Fruit fly (Drosophila melanogaster) whole organism, prepupa: Measurements from ENCODE around the gene Gyc76C.
A peak's percentile ranks its signal among the peaks of the same experiment; 100 is the strongest.
"Not testable (repeated sequence)": the region's sequence is repeated elsewhere in the genome, so short reads cannot be mapped to it uniquely, and the experiment has no call there.

Experiments
- CG11294 ChIP-seq: fragments of 200-800 bp; sonication (Bioruptor generic); IDR thresholded peaks from 2 replicates; pipeline ENCODE4 v1.3.6; 2022; ENCODE audit warnings: missing biosample characterization, missing genetic modification characterization
- CG11762 ChIP-seq: fragments of 200-800 bp; sonication (Bioruptor generic); optimal IDR thresholded peaks from 3 replicates; lab custom pipeline; 2016; ENCODE audit warnings: missing biosample characterization, missing genetic modification characterization; ENCODE audit not compliant: insufficient read depth
- CG11902 ChIP-seq: fragments of 200-800 bp; sonication (Bioruptor generic); optimal IDR thresholded peaks from 3 replicates; lab custom pipeline; 2016; ENCODE audit warnings: missing biosample characterization, missing genetic modification characterization
- CG15336 ChIP-seq: fragments of 200-800 bp; sonication (Bioruptor generic); IDR thresholded peaks from 2 replicates; pipeline ENCODE4 v1.3.6; 2022; ENCODE audit warnings: missing biosample characterization, missing genetic modification characterization
- CG1621 ChIP-seq: fragments of 200-800 bp; sonication (Bioruptor generic); optimal IDR thresholded peaks from 3 replicates; lab custom pipeline; 2018; ENCODE audit warnings: missing biosample characterization, mild to moderate bottlenecking, missing genetic modification characterization
- CG16779 ChIP-seq: fragments of 200-800 bp; sonication (Bioruptor generic); optimal IDR thresholded peaks from 3 replicates; lab custom pipeline; 2017; ENCODE audit warnings: missing biosample characterization, mild to moderate bottlenecking, missing genetic modification characterization
- CG3032 ChIP-seq: fragments of 200-800 bp; optimal IDR thresholded peaks from 2 replicates; lab custom pipeline; 2019; ENCODE audit warnings: missing biosample characterization, mild to moderate bottlenecking, missing genetic modification characterization, moderate library complexity
- CG31627 ChIP-seq: fragments of 200-800 bp; sonication (Bioruptor generic); optimal IDR thresholded peaks from 3 replicates; lab custom pipeline; 2016; ENCODE audit warnings: missing biosample characterization, missing genetic modification characterization
- CG32006 ChIP-seq: fragments of 200-800 bp; sonication (Bioruptor generic); optimal IDR thresholded peaks from 3 replicates; lab custom pipeline; 2017; ENCODE audit warnings: missing biosample characterization, mild to moderate bottlenecking, missing genetic modification characterization
- CG3919 ChIP-seq: fragments of 200-800 bp; sonication (Bioruptor generic); optimal IDR thresholded peaks from 3 replicates; lab custom pipeline; 2016; ENCODE audit warnings: missing biosample characterization, missing genetic modification characterization
- CG4318 ChIP-seq: fragments of 200-800 bp; sonication (Bioruptor generic); optimal IDR thresholded peaks from 3 replicates; lab custom pipeline; 2017; ENCODE audit warnings: missing biosample characterization, mild to moderate bottlenecking, missing genetic modification characterization
- CG6163 ChIP-seq: fragments of 200-800 bp; sonication (Bioruptor generic); IDR thresholded peaks from 3 replicates; pipeline ENCODE4 v1.3.6; 2022; ENCODE audit warnings: missing biosample characterization, missing genetic modification characterization
- CG6808 ChIP-seq: fragments of 200-800 bp; sonication (Bioruptor generic); optimal IDR thresholded peaks from 3 replicates; lab custom pipeline; 2017; ENCODE audit warnings: missing biosample characterization, missing genetic modification characterization, mild to moderate bottlenecking, moderate library complexity, missing genetic modification reagents
- CG6854 ChIP-seq: fragments of 200-800 bp; sonication (Bioruptor generic); optimal IDR thresholded peaks from 2 replicates; lab custom pipeline; 2017; ENCODE audit warnings: missing biosample characterization, mild to moderate bottlenecking, missing genetic modification characterization
- CG7368 ChIP-seq: fragments of 200-800 bp; sonication (Bioruptor generic); optimal IDR thresholded peaks from 3 replicates; lab custom pipeline; 2016; ENCODE audit warnings: missing biosample characterization, missing genetic modification characterization
- CG8119 ChIP-seq: fragments of 200-800 bp; sonication (Bioruptor generic); IDR thresholded peaks from 3 replicates; pipeline ENCODE4 v1.3.6; 2022; ENCODE audit warnings: missing biosample characterization, missing genetic modification characterization
- CG8319 ChIP-seq: fragments of 200-800 bp; sonication (Bioruptor generic); optimal IDR thresholded peaks from 3 replicates; lab custom pipeline; 2016; ENCODE audit warnings: missing biosample characterization, missing genetic modification characterization
- CG8632 ChIP-seq: fragments of 200-800 bp; sonication (Bioruptor generic); optimal IDR thresholded peaks from 3 replicates; lab custom pipeline; 2016; ENCODE audit warnings: missing biosample characterization, missing genetic modification characterization
- Eip78C ChIP-seq: fragments of 200-800 bp; sonication (Bioruptor generic); peaks from one replicate; lab custom pipeline; 2016; ENCODE audit warnings: missing biosample characterization, missing genetic modification characterization
- Hr38 ChIP-seq: sonication (Bioruptor generic); optimal IDR thresholded peaks from 2 replicates; lab custom pipeline; 2016; ENCODE audit warnings: missing biosample characterization, missing genetic modification characterization
- Hr39 ChIP-seq: fragments of 200-800 bp; sonication (Bioruptor generic); optimal IDR thresholded peaks from 2 replicates; lab custom pipeline; 2016; ENCODE audit warnings: missing biosample characterization, missing genetic modification characterization
- Hr4 ChIP-seq: fragments of 200-800 bp; sonication (Bioruptor generic); optimal IDR thresholded peaks from 3 replicates; lab custom pipeline; 2016; ENCODE audit warnings: missing biosample characterization, missing genetic modification characterization
- Met ChIP-seq: fragments of 200-800 bp; sonication (Bioruptor generic); optimal IDR thresholded peaks from 3 replicates; lab custom pipeline; 2016; ENCODE audit warnings: missing biosample characterization, missing genetic modification characterization
- Smox ChIP-seq: fragments of 200-800 bp; sonication (Bioruptor generic); optimal IDR thresholded peaks from 3 replicates; lab custom pipeline; 2016; ENCODE audit warnings: missing biosample characterization, missing genetic modification characterization
- Sox102F ChIP-seq: fragments of 200-800 bp; sonication (Bioruptor generic); optimal IDR thresholded peaks from 2 replicates; lab custom pipeline; 2016; ENCODE audit warnings: missing biosample characterization, mild to moderate bottlenecking, missing genetic modification characterization
- Sox14 ChIP-seq: fragments of 200-800 bp; sonication (Bioruptor generic); optimal IDR thresholded peaks from 3 replicates; lab custom pipeline; 2016; ENCODE audit warnings: missing biosample characterization, missing genetic modification characterization
- achi ChIP-seq: fragments of 200-800 bp; sonication (Bioruptor generic); optimal IDR thresholded peaks from 3 replicates; lab custom pipeline; 2016; ENCODE audit warnings: missing biosample characterization, missing genetic modification characterization
- dac ChIP-seq: fragments of 200-800 bp; sonication (Bioruptor generic); optimal IDR thresholded peaks from 2 replicates; lab custom pipeline; 2017; ENCODE audit warnings: missing biosample characterization, mild to moderate bottlenecking, missing genetic modification characterization
- eg ChIP-seq: fragments of 200-800 bp; sonication (Bioruptor generic); IDR thresholded peaks from 3 replicates; pipeline ENCODE4 v1.3.6; 2022; ENCODE audit warnings: missing biosample characterization, missing genetic modification characterization
- esn ChIP-seq: fragments of 200-800 bp; sonication (Bioruptor generic); optimal IDR thresholded peaks from 2 replicates; lab custom pipeline; 2016; ENCODE audit warnings: missing biosample characterization, mild to moderate bottlenecking, missing genetic modification characterization, moderate library complexity
- fd85E ChIP-seq: fragments of 200-800 bp; sonication (Bioruptor generic); optimal IDR thresholded peaks from 3 replicates; lab custom pipeline; 2016; ENCODE audit warnings: missing biosample characterization, missing genetic modification characterization
- lz ChIP-seq: fragments of 200-800 bp; sonication (Bioruptor generic); optimal IDR thresholded peaks from 3 replicates; lab custom pipeline; 2016; ENCODE audit warnings: missing biosample characterization, missing genetic modification characterization
- pdm3 ChIP-seq: fragments of 200-800 bp; sonication (Bioruptor generic); optimal IDR thresholded peaks from 3 replicates; lab custom pipeline; 2016; ENCODE audit warnings: missing biosample characterization, missing genetic modification characterization
- ss ChIP-seq, 2 experiments: fragments of 200-800 bp; sonication (Bioruptor generic); optimal IDR thresholded peaks; 2 replicates in 1 of 2; 3 replicates in 1 of 2; lab custom pipeline; 2017 to 2018; ENCODE audit warnings: mild to moderate bottlenecking in 2 of 2, missing biosample characterization in 2 of 2, missing genetic modification characterization in 2 of 2, moderate library complexity in 1 of 2
- svp ChIP-seq: fragments of 200-800 bp; sonication (Bioruptor generic); peaks from one replicate; lab custom pipeline; 2016; ENCODE audit warnings: missing biosample characterization, missing genetic modification characterization
- topi ChIP-seq: fragments of 200-800 bp; sonication (Bioruptor generic); optimal IDR thresholded peaks from 3 replicates; lab custom pipeline; 2016; ENCODE audit warnings: missing biosample characterization, missing genetic modification characterization
- vri ChIP-seq: fragments of 200-800 bp; sonication (Bioruptor generic); optimal IDR thresholded peaks from 3 replicates; lab custom pipeline; 2016; ENCODE audit warnings: missing biosample characterization, mild to moderate bottlenecking, missing genetic modification characterization

Gene Gyc76C

DNA sequence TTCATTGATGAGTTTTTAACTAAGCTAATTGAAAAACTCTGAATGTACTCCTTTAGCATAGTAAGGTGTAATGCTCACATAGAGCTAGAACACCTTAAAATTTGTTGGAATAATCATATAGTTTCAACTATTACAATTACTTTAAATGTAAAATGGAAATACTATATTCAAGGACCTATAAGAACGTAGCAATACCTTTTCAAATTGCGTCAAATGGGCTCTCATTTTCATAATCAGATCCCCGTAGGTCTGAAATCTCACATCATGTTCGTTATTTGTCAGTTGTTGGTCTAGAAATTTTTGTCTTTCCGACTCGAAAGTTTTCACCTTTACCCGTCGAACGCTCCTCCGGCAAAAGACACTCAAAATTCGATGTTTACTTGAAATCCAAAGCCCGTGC lies 64.7 kb downstream of the Gyc76C start, which contains the start of gene CG42529:
TSS of gene CG42529 (plus strand) at position 301 of the 400 bp plus-strand sequence.
- TF ChIP-seq svp; CG11902; Hr4 (GFP tag; lab: Kevin White, UChicago): not testable (repeated sequence)
- TF ChIP-seq, all 60 proteins: peak for 0; not testable (repeated sequence) for 60

- not testable (repeated sequence) for TF ChIP-seq CG1621 (tag; lab: Kevin White, UChicago); Hr38 (GFP tag; lab: Kevin White, UChicago); CG11762
Measured at dm6 chr3L:19718228-19718627, 75.1 kb downstream of the Gyc76C start, which contains the start of gene Trpml. Gene Trpml (minus strand): TSS chr3L:19718328.

DNA sequence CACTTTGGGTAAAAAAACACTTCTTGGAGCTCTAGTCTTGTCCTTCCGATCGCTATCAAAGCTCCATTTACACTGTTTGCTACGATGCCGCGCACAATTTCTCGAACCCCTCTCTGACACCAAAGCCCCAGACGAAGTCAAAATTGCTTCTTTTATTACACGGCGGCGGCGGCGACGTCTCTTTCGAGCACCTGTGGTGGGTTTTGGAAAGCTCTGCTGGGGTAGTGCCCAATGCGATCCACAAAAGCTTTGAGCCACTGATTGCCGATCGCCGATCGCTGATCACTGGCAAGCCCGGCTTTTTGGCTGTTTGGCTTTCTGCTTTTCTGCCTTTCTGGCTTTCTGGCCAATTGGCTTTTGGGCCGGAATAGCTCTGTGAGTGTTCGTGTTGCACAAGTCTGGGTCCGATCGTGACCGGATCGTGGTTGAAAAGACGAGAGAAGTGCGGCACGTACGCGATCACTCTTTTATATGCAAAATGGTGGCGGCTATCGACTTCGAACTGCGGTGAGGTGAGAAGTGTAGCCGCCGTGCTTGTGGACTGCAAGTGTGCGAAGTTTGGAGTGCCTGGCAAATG lies 85.7 kb downstream of the Gyc76C start, which contains the start of gene serp:
TSS of gene serp (minus strand) at position 446 of the 577 bp plus-strand sequence.
- TF ChIP-seq Eip78C, result peak; percentile 43
- TF ChIP-seq CG8632 (GFP tag; lab: Kevin White, UChicago), result no peak
- TF ChIP-seq CG1621 (tag; lab: Kevin White, UChicago), result peak; percentile 69
- TF ChIP-seq topi, result no peak
- TF ChIP-seq CG15336 (GFP tag; lab: Robert Waterston, UW), result peak; percentile 13; the same call in 1 of the 2 replicates
- TF ChIP-seq, all 60 proteins: peak for 3

- TF ChIP-seq CG4318 (GFP tag; lab: Kevin White, UChicago) (no peak), Eip78C (peak; percentile 43), CG16779 (tag; lab: Kevin White, UChicago) (no peak), CG7368 (no peak), vri (peak; percentile 62), CG8319 (GFP tag; lab: Kevin White, UChicago) (no peak), Hr4 (GFP tag; lab: Kevin White, UChicago) (no peak)
Measured at dm6 chr3L:19704869-19705268, 88.5 kb downstream of the Gyc76C start.

DNA sequence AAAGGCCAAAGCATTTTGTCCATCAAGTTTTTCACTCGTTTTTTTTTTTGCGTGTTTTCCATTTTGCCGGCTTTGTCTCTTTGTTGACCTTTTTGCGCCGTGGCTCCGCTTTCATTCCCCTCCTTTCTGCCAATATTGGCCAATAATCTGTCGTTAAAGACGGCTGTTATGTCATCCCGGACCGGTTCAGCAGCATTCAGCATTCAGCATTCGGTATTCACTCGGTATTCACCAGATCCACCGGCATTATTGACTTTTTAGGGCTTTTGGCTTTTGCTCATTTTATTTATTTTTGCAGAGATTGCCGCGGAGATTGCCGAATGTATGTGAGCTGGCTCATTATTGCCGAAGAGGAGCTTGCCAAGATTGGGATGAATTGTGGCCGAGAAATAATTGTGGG lies 90.0 kb downstream of the Gyc76C start:
- TF ChIP-seq CG6854, result peak; percentile 26
- peak; percentile 3 for TF ChIP-seq lz (GFP tag; lab: Kevin White, UChicago)
- TF ChIP-seq dac, result no peak
- peak; percentile 33 for TF ChIP-seq Sox102F
- TF ChIP-seq CG32006 (GFP tag; lab: Kevin White, UChicago), result no peak
- peak; percentile 24 for TF ChIP-seq Sox14
- TF ChIP-seq Met (GFP tag; lab: Kevin White, UChicago), result peak; percentile 12
- TF ChIP-seq Eip78C, result peak; percentile 64
- TF ChIP-seq svp, result peak; percentile 71
- TF ChIP-seq CG8319 (GFP tag; lab: Kevin White, UChicago), result no peak
- TF ChIP-seq CG31627 (GFP tag; lab: Kevin White, UChicago), result no peak
- peak; percentile 98 for TF ChIP-seq vri
- peak; percentile 11 for TF ChIP-seq esn
- 0 out of 3 replicates have a peak, but pooled peaks have one; percentile 35 for TF ChIP-seq CG6163 (GFP tag; lab: Robert Waterston, UW)
- no peak for TF ChIP-seq CG3919 (GFP tag; lab: Kevin White, UChicago)
- TF ChIP-seq Smox (GFP tag; lab: Kevin White, UChicago), result peak; percentile 2
- TF ChIP-seq pdm3, result no peak
- peak; percentile 2 for TF ChIP-seq CG6808
- peak in 1 of 2 experiments; percentile 3 for TF ChIP-seq ss (GFP tag; optimal IDR thresholded peaks at IDR 0.05; lab: Kevin White, UChicago)
- no peak for TF ChIP-seq CG1621 (tag; lab: Kevin White, UChicago)
- no peak for TF ChIP-seq achi (GFP tag; lab: Kevin White, UChicago)

dm6 chr3L:19701662-19702061 lies 91.7 kb downstream of the Gyc76C start:
- TF ChIP-seq vri (no peak), CG3919 (GFP tag; lab: Kevin White, UChicago) (no peak), eg (no peak), CG11294 (GFP tag; lab: Robert Waterston, UW) (no peak), lz (GFP tag; lab: Kevin White, UChicago) (no peak), Hr39 (GFP tag; lab: Kevin White, UChicago) (no peak), ss (GFP tag; optimal IDR thresholded peaks at IDR 0.05; lab: Kevin White, UChicago) (no peak), Eip78C (no peak), CG3032 (tag; lab: Kevin White, UChicago) (no peak), CG8119 (GFP tag; lab: Robert Waterston, UW) (no peak), fd85E (no peak), CG6808 (no peak)
